Fruit fly (Drosophila melanogaster) whole organism, embryonic: Measurements from ENCODE around the gene Ns1.

ENCODE experiments used
- Bdp1 ChIP-seq: fragments of 200-800 bp; sonication (Bioruptor generic); optimal IDR thresholded peaks from 3 replicates; lab custom pipeline; 2016; ENCODE audit warnings: missing biosample characterization, missing genetic modification characterization
- CG10321 ChIP-seq: fragments of 200-800 bp; sonication (Bioruptor generic); IDR thresholded peaks from 2 replicates; pipeline ENCODE4 v1.3.6; 2022; ENCODE audit warnings: missing biosample characterization, missing genetic modification characterization
- CG10979 ChIP-seq: fragments of 200-800 bp; sonication (Bioruptor generic); optimal IDR thresholded peaks from 2 replicates; lab custom pipeline; 2018; ENCODE audit warnings: missing biosample characterization, mild to moderate bottlenecking, missing genetic modification characterization, moderate library complexity
- CG11093 ChIP-seq: fragments of 200-800 bp; sonication (Bioruptor generic); IDR thresholded peaks from 3 replicates; pipeline ENCODE4 v1.3.6; 2022; ENCODE audit warnings: missing biosample characterization, missing genetic modification characterization
- CG11247 ChIP-seq: fragments of 200-800 bp; sonication (Bioruptor generic); IDR thresholded peaks from 2 replicates; pipeline ENCODE4 v1.3.6; 2022; ENCODE audit warnings: missing biosample characterization, missing genetic modification characterization
- CG11696 ChIP-seq: fragments of 200-800 bp; sonication (Bioruptor generic); IDR thresholded peaks from 2 replicates; pipeline ENCODE4 v1.3.6; 2022; ENCODE audit warnings: missing biosample characterization, missing genetic modification characterization
- CG14014 ChIP-seq: fragments of 200-800 bp; sonication (Bioruptor generic); IDR thresholded peaks from 2 replicates; pipeline ENCODE4 v1.3.6; 2022; ENCODE audit warnings: missing biosample characterization, missing genetic modification characterization
- CG15696 ChIP-seq: fragments of 200-800 bp; sonication (Bioruptor generic); optimal IDR thresholded peaks from 2 replicates; lab custom pipeline; 2019; ENCODE audit warnings: missing biosample characterization, mild to moderate bottlenecking, missing genetic modification characterization, moderate library complexity
- CG16815 ChIP-seq: fragments of 200-800 bp; sonication (Bioruptor generic); optimal IDR thresholded peaks from 3 replicates; lab custom pipeline; 2017; ENCODE audit warnings: missing biosample characterization, mild to moderate bottlenecking, missing genetic modification characterization
- CG2889 ChIP-seq: fragments of 200-800 bp; sonication (Bioruptor generic); IDR thresholded peaks from 3 replicates; pipeline ENCODE4 v1.3.6; 2022; ENCODE audit warnings: missing biosample characterization, missing genetic modification characterization
- CG32532 ChIP-seq: fragments of 200-800 bp; sonication (Bioruptor generic); IDR thresholded peaks from 2 replicates; pipeline ENCODE4 v1.3.6; 2022; ENCODE audit warnings: missing biosample characterization, missing genetic modification characterization
- CG34422 ChIP-seq: fragments of 200-800 bp; sonication (Bioruptor generic); IDR thresholded peaks from 3 replicates; pipeline ENCODE4 v1.3.6; 2022; ENCODE audit warnings: missing biosample characterization, missing genetic modification characterization
- CG42726 ChIP-seq: fragments of 200-800 bp; sonication (Bioruptor generic); IDR thresholded peaks from 2 replicates; pipeline ENCODE4 v1.3.6; 2022; ENCODE audit warnings: missing biosample characterization, missing genetic modification characterization; ENCODE audit not compliant: partially characterized antibody
- CG6854 ChIP-seq: fragments of 200-800 bp; sonication (Bioruptor generic); optimal IDR thresholded peaks from 3 replicates; lab custom pipeline; 2017; ENCODE audit warnings: missing biosample characterization, mild to moderate bottlenecking, missing genetic modification characterization
- CG7372 ChIP-seq: fragments of 200-800 bp; sonication (Bioruptor generic); IDR thresholded peaks from 2 replicates; pipeline ENCODE4 v1.3.6; 2022; ENCODE audit warnings: missing biosample characterization, missing genetic modification characterization
- Camta ChIP-seq: fragments of 200-800 bp; sonication (Bioruptor generic); optimal IDR thresholded peaks from 2 replicates; lab custom pipeline; 2016; ENCODE audit warnings: missing biosample characterization, missing genetic modification characterization
- Dbx ChIP-seq: fragments of 200-800 bp; sonication (Bioruptor generic); IDR thresholded peaks from 3 replicates; pipeline ENCODE4 v1.3.6; 2022; ENCODE audit warnings: missing biosample characterization, missing genetic modification characterization
- Dip3 ChIP-seq: fragments of 200-800 bp; sonication (Bioruptor generic); optimal IDR thresholded peaks from 3 replicates; lab custom pipeline; 2016; ENCODE audit warnings: missing biosample characterization, missing genetic modification characterization
- Dref ChIP-seq: fragments of 200-800 bp; sonication (Bioruptor generic); IDR thresholded peaks from 2 replicates; pipeline ENCODE4 v1.3.6; 2022; ENCODE audit warnings: missing biosample characterization, missing genetic modification characterization
- HLH4C ChIP-seq: fragments of 200-800 bp; sonication (Bioruptor generic); IDR thresholded peaks from 3 replicates; pipeline ENCODE4 v1.3.6; 2022; ENCODE audit warnings: missing biosample characterization, missing genetic modification characterization; ENCODE audit not compliant: partially characterized antibody
- HLHmδ ChIP-seq: fragments of 200-800 bp; sonication (Bioruptor generic); optimal IDR thresholded peaks from 2 replicates; lab custom pipeline; 2018; ENCODE audit warnings: missing biosample characterization, mild to moderate bottlenecking, missing genetic modification characterization, moderate library complexity
- HmgZ ChIP-seq: fragments of 200-800 bp; sonication (Bioruptor generic); optimal IDR thresholded peaks from 2 replicates; lab custom pipeline; 2018; ENCODE audit warnings: missing biosample characterization, mild to moderate bottlenecking, missing genetic modification characterization
- Hmx ChIP-seq: fragments of 200-800 bp; sonication (Bioruptor generic); optimal IDR thresholded peaks from 2 replicates; lab custom pipeline; 2016; ENCODE audit warnings: missing biosample characterization, missing genetic modification characterization
- Hr78 ChIP-seq, 2 experiments: fragments of 200-800 bp in 1 of 2; fragments of >200 bp in 1 of 2; sonication (Bioruptor generic) in 1 of 2; optimal IDR thresholded peaks; 2 replicates each; lab custom pipeline; 2017 to 2019; ENCODE audit warnings: missing biosample characterization in 2 of 2, missing genetic modification characterization in 2 of 2, mild to moderate bottlenecking in 1 of 2, moderate library complexity in 1 of 2
- MBD-R2 ChIP-seq: fragments of 200-800 bp; sonication (Bioruptor generic); IDR thresholded peaks from 2 replicates; pipeline ENCODE4 v1.3.6; 2022; ENCODE audit warnings: missing biosample characterization, missing genetic modification characterization
- MTF-1 ChIP-seq: fragments of 200-800 bp; sonication (Bioruptor generic); optimal IDR thresholded peaks from 2 replicates; lab custom pipeline; 2018; ENCODE audit warnings: missing biosample characterization, mild to moderate bottlenecking, missing genetic modification characterization, borderline replicate concordance
- Myb ChIP-seq: fragments of 200-800 bp; sonication (Bioruptor generic); optimal IDR thresholded peaks from 2 replicates; lab custom pipeline; 2016; ENCODE audit warnings: missing biosample characterization, missing genetic modification characterization
- Neu2 ChIP-seq: fragments of 200-800 bp; sonication (Bioruptor generic); optimal IDR thresholded peaks from 3 replicates; lab custom pipeline; 2016; ENCODE audit warnings: missing biosample characterization, missing genetic modification characterization, borderline replicate concordance
- Nf-YA ChIP-seq: fragments of 200-800 bp; sonication (Bioruptor generic); IDR thresholded peaks from 2 replicates; pipeline ENCODE4 v1.3.6; 2022; ENCODE audit warnings: missing biosample characterization, missing genetic modification characterization
- Sox102F ChIP-seq: fragments of 200-800 bp; sonication (Bioruptor generic); optimal IDR thresholded peaks from 2 replicates; lab custom pipeline; 2018; ENCODE audit warnings: missing biosample characterization, mild to moderate bottlenecking, missing genetic modification characterization, moderate library complexity
- Ssrp ChIP-seq: fragments of 200-800 bp; sonication (Bioruptor generic); optimal IDR thresholded peaks from 2 replicates; lab custom pipeline; 2018; ENCODE audit warnings: missing biosample characterization, mild to moderate bottlenecking, missing genetic modification characterization, moderate library complexity
- Taf1 ChIP-seq: fragments of 200-800 bp; sonication (Bioruptor generic); IDR thresholded peaks from 2 replicates; pipeline ENCODE4 v1.3.6; 2022; ENCODE audit warnings: missing biosample characterization, missing genetic modification characterization
- az2 ChIP-seq: fragments of 200-800 bp; sonication (Bioruptor generic); optimal IDR thresholded peaks from 3 replicates; lab custom pipeline; 2016; ENCODE audit warnings: missing biosample characterization, missing genetic modification characterization
- bsh ChIP-seq, 2 experiments: fragments of 200-800 bp; sonication (Bioruptor generic); optimal IDR thresholded peaks; 2 replicates each; lab custom pipeline; 2017 to 2018; ENCODE audit warnings: mild to moderate bottlenecking in 2 of 2, missing biosample characterization in 2 of 2, missing genetic modification characterization in 2 of 2, moderate library complexity in 1 of 2
- cad ChIP-seq: fragments of >200 bp; optimal IDR thresholded peaks from 2 replicates; lab custom pipeline; 2017; ENCODE audit warnings: missing biosample characterization, missing genetic modification characterization
- chinmo ChIP-seq: fragments of 200-800 bp; sonication (Bioruptor generic); IDR thresholded peaks from 4 replicates; pipeline ENCODE4 v1.3.6; 2022; ENCODE audit warnings: missing biosample characterization, missing genetic modification characterization; ENCODE audit not compliant: partially characterized antibody
- croc ChIP-seq: fragments of 200-800 bp; sonication (Bioruptor generic); conservative IDR thresholded peaks from 3 replicates; pipeline ENCODE4 v1.3.6; 2022; ENCODE audit warnings: missing biosample characterization, missing genetic modification characterization
- crp ChIP-seq, 2 experiments: fragments of 200-800 bp; sonication (Bioruptor generic); optimal IDR thresholded peaks; 2 replicates in 1 of 2; 3 replicates in 1 of 2; lab custom pipeline; 2017; ENCODE audit warnings: missing biosample characterization in 2 of 2, missing genetic modification characterization in 2 of 2, mild to moderate bottlenecking in 1 of 2, moderate library complexity in 1 of 2
- dysf ChIP-seq: fragments of 200-800 bp; sonication (Bioruptor generic); IDR thresholded peaks from 3 replicates; pipeline ENCODE4 v1.3.6; 2022; ENCODE audit warnings: missing biosample characterization, missing genetic modification characterization
- gro ChIP-seq: fragments of 200-800 bp; sonication (Bioruptor generic); optimal IDR thresholded peaks from 2 replicates; lab custom pipeline; 2016; ENCODE audit warnings: missing biosample characterization, missing genetic modification characterization
- ham ChIP-seq: fragments of 200-800 bp; sonication (Bioruptor generic); IDR thresholded peaks from 2 replicates; pipeline ENCODE4 v1.3.6; 2022; ENCODE audit warnings: missing biosample characterization, missing genetic modification characterization
- kay ChIP-seq: fragments of 200-800 bp; sonication (Bioruptor generic); optimal IDR thresholded peaks from 2 replicates; lab custom pipeline; 2016; ENCODE audit warnings: missing biosample characterization, missing genetic modification characterization
- phol ChIP-seq: fragments of 200-800 bp; sonication (Bioruptor generic); optimal IDR thresholded peaks from 3 replicates; lab custom pipeline; 2018; ENCODE audit warnings: missing biosample characterization, mild to moderate bottlenecking, missing genetic modification characterization, moderate library complexity
- pum ChIP-seq: fragments of 200-800 bp; sonication (Bioruptor generic); optimal IDR thresholded peaks from 2 replicates; lab custom pipeline; 2016; ENCODE audit warnings: missing biosample characterization, missing genetic modification characterization
- pzg ChIP-seq: fragments of 200-800 bp; sonication (Bioruptor generic); optimal IDR thresholded peaks from 3 replicates; lab custom pipeline; 2018; ENCODE audit warnings: missing biosample characterization, mild to moderate bottlenecking, missing genetic modification characterization, moderate library complexity
- slou ChIP-seq: fragments of 200-800 bp; sonication (Bioruptor generic); optimal IDR thresholded peaks from 3 replicates; lab custom pipeline; 2016; ENCODE audit warnings: missing biosample characterization, missing genetic modification characterization
- tna ChIP-seq: fragments of 200-800 bp; sonication (Bioruptor generic); IDR thresholded peaks from 2 replicates; pipeline ENCODE4 v1.3.6; 2022; ENCODE audit warnings: missing biosample characterization, missing genetic modification characterization; ENCODE audit not compliant: partially characterized antibody
- trem ChIP-seq: fragments of 200-800 bp; optimal IDR thresholded peaks from 3 replicates; lab custom pipeline; 2019; ENCODE audit warnings: missing biosample characterization, mild to moderate bottlenecking, missing genetic modification characterization, moderate library complexity
- zen ChIP-seq: fragments of 200-800 bp; sonication (Bioruptor generic); optimal IDR thresholded peaks from 3 replicates; lab custom pipeline; 2018; ENCODE audit warnings: missing biosample characterization, mild to moderate bottlenecking, missing genetic modification characterization, moderate library complexity

The Ns1 gene

dm6 chr3R:17085029-17085807 is 12.7 kb upstream of the Ns1 start, which contains the start of gene GckIII (continued):
- TF ChIP-seq HmgZ (tag; lab: Kevin White, UChicago) (no peak), az2 (GFP tag; lab: Kevin White, UChicago) (no peak), croc (no peak), CG32532 (GFP tag; lab: Robert Waterston, UW) (no peak), Dip3 (GFP tag; lab: Kevin White, UChicago) (no peak), CG16815 (GFP tag; lab: Kevin White, UChicago) (no peak), gro (GFP tag; lab: Kevin White, UChicago) (no peak), pum (GFP tag; lab: Kevin White, UChicago) (no peak), HLHmδ (GFP tag; lab: Kevin White, UChicago) (no peak), tna (GFP tag; lab: Robert Waterston, UW) (peak; percentile 79), phol (tag; lab: Kevin White, UChicago) (peak; percentile 19), pzg (GFP tag; lab: Kevin White, UChicago) (peak; percentile 37), CG7372 (GFP tag; lab: Robert Waterston, UW) (no peak), CG10321 (GFP tag; lab: Robert Waterston, UW) (no peak), crp (GFP tag; optimal IDR thresholded peaks at IDR 0.05; lab: Kevin White, UChicago) (peak in 1 of 2 experiments; percentile 79), Nf-YA (GFP tag; lab: Robert Waterston, UW) (no peak), MTF-1 (GFP tag; lab: Kevin White, UChicago) (no peak), CG11247 (no peak), slou (GFP tag; lab: Kevin White, UChicago) (no peak), CG15696 (tag; lab: Kevin White, UChicago) (no peak), Bdp1 (GFP tag; lab: Kevin White, UChicago) (no peak), CG14014 (GFP tag; lab: Robert Waterston, UW) (no peak), Dbx (GFP tag; lab: Robert Waterston, UW) (no peak), chinmo (peak; percentile 74; the same call in 1 of the 4 replicates), Ssrp (tag; lab: Kevin White, UChicago) (no peak), zen (tag; lab: Kevin White, UChicago) (no peak), Dref (GFP tag; lab: Robert Waterston, UW) (peak; percentile 79), MBD-R2 (GFP tag; lab: Robert Waterston, UW) (peak; percentile 54), HLH4C (GFP tag; lab: Robert Waterston, UW) (peak; percentile 82), CG34422 (GFP tag; lab: Robert Waterston, UW) (no peak), ham (GFP tag; lab: Robert Waterston, UW) (no peak), kay (GFP tag; lab: Kevin White, UChicago) (no peak), trem (tag; lab: Kevin White, UChicago) (peak; percentile 76), Hmx (no peak), cad (no peak), dysf (GFP tag; lab: Robert Waterston, UW) (no peak), CG11093 (GFP tag; lab: Robert Waterston, UW) (no peak), Camta (GFP tag; lab: Kevin White, UChicago) (no peak), Myb (GFP tag; lab: Kevin White, UChicago) (no peak), bsh (GFP tag; optimal IDR thresholded peaks at IDR 0.05; lab: Kevin White, UChicago) (no peak), CG6854 (GFP tag; lab: Kevin White, UChicago) (no peak), Neu2 (GFP tag; lab: Kevin White, UChicago) (no peak), Taf1 (GFP tag; lab: Robert Waterston, UW) (no peak), CG10979 (tag; lab: Kevin White, UChicago) (peak; percentile 2), Sox102F (no peak), CG11696 (GFP tag; lab: Robert Waterston, UW) (no peak), CG42726 (GFP tag; lab: Robert Waterston, UW) (peak; percentile 73; the same call in 1 of the 2 replicates), Hr78 (GFP tag; optimal IDR thresholded peaks at IDR 0.05; lab: Kevin White, UChicago) (no peak), CG2889 (GFP tag; lab: Robert Waterston, UW) (no peak)
